Fruit fly (Drosophila melanogaster): Measurements from ENCODE around the gene sick.

- no peak for TF ChIP-seq CG34367 (tag; optimal IDR thresholded peaks at IDR 0.05)
- TF ChIP-seq rn (GFP tag; IDR thresholded peaks at IDR 0.05): no peak
- no peak for TF ChIP-seq CG8159 (tag; optimal IDR thresholded peaks at IDR 0.05)
- no peak for TF ChIP-seq CG17806 (tag; optimal IDR thresholded peaks at IDR 0.05)
- no peak for TF ChIP-seq CG8301 (tag; optimal IDR thresholded peaks at IDR 0.05)
- no peak for TF ChIP-seq CG13204 (GFP tag; optimal IDR thresholded peaks at IDR 0.05)
- TF ChIP-seq CG15710 (tag; optimal IDR thresholded peaks at IDR 0.05): no peak
- TF ChIP-seq Ets98B (GFP tag; IDR thresholded peaks at IDR 0.05): no peak
- no peak for TF ChIP-seq EcR (GFP tag; optimal IDR thresholded peaks at IDR 0.05)
- TF ChIP-seq Pif1A (GFP tag; optimal IDR thresholded peaks at IDR 0.05): no peak
- no peak for TF ChIP-seq fd96Ca (GFP tag; IDR thresholded peaks at IDR 0.05)
Measured at dm6 chr2L:19831388-19831787, 35.2 kb downstream of the sick start.
